Fruit fly (Drosophila melanogaster) S2 (cell line): ENCODE measurements around the gene CG6431.

Source experiments
- CG8478 ChIP-seq: fragments of >200 bp; optimal IDR thresholded peaks from 2 replicates; lab custom pipeline; 2018
- CTCF ChIP-seq, 2 experiments: fragments of >200 bp; optimal IDR thresholded peaks; 2 replicates each; lab custom pipeline; 2018

dm6 chr2L:10751879-10752620 lies 28.0 kb downstream of the CG6431 start:
- no peak for TF ChIP-seq CG8478 (lab: Kevin White, UChicago)
- TF ChIP-seq CTCF (optimal IDR thresholded peaks at IDR 0.05; lab: Kevin White, UChicago) = no peak
